Worm (Caenorhabditis elegans) whole organism, L1 larva: ENCODE data around the gene ncs-3.
A peak's percentile ranks its signal among the peaks of the same experiment; 100 is the strongest.

Experiments used
- F16B12.6 ChIP-seq: fragments of 150-350 bp; optimal IDR thresholded peaks from 2 replicates; lab custom pipeline; 2014; ENCODE audit warnings: missing biosample characterization, missing genetic modification characterization
- aly-2 ChIP-seq: fragments of 150-350 bp; optimal IDR thresholded peaks from 2 replicates; lab custom pipeline; 2014; ENCODE audit warnings: missing biosample characterization, missing genetic modification characterization
- ceh-63 ChIP-seq: fragments of 200-800 bp; sonication (Bioruptor generic); optimal IDR thresholded peaks from 2 replicates; lab custom pipeline; 2018; ENCODE audit warnings: mild to moderate bottlenecking, missing genetic modification characterization, missing compliant biosample characterization
- ceh-8 ChIP-seq: fragments of 200-800 bp; sonication (Bioruptor generic); optimal IDR thresholded peaks from 2 replicates; lab custom pipeline; 2018; ENCODE audit warnings: mild to moderate bottlenecking, missing genetic modification characterization, moderate library complexity, missing compliant biosample characterization
- dsc-1 ChIP-seq: sonication (generic microtip); optimal IDR thresholded peaks from 2 replicates; lab custom pipeline; 2016; ENCODE audit warnings: mild to moderate bottlenecking, missing genetic modification characterization, missing compliant biosample characterization
- efl-3 ChIP-seq: fragments of 200-800 bp; sonication (Bioruptor generic); optimal IDR thresholded peaks from 2 replicates; lab custom pipeline; 2018; ENCODE audit warnings: mild to moderate bottlenecking, missing genetic modification characterization, missing compliant biosample characterization
- egl-13 ChIP-seq: sonication (generic microtip); optimal IDR thresholded peaks from 2 replicates; lab custom pipeline; 2016; ENCODE audit warnings: missing genotype, missing genetic modification reagents, missing genetic modification characterization, missing compliant biosample characterization
- egl-27 ChIP-seq, 2 experiments: fragments of 150-350 bp in 1 of 2; sonication (generic microtip); optimal IDR thresholded peaks; 3 replicates each; lab custom pipeline; 2017 to 2018; ENCODE audit warnings: missing biosample characterization in 2 of 2, missing genetic modification characterization in 2 of 2, missing genetic modification reagents in 2 of 2
- elt-3 ChIP-seq, 6 experiments: fragments of 150-350 bp in 1 of 6; sonication (generic microtip); optimal IDR thresholded peaks; 2 replicates each; lab custom pipeline; 2017 to 2018; ENCODE audit warnings: missing biosample characterization in 6 of 6, missing genetic modification characterization in 6 of 6, inconsistent platforms in 1 of 6
- fkh-10 ChIP-seq: sonication (generic microtip); optimal IDR thresholded peaks from 2 replicates; lab custom pipeline; 2017; ENCODE audit warnings: missing biosample characterization, missing genetic modification reagents, missing genetic modification characterization
- fkh-8 ChIP-seq: sonication (generic microtip); optimal IDR thresholded peaks from 2 replicates; lab custom pipeline; 2016; ENCODE audit warnings: mild to moderate bottlenecking, missing genetic modification characterization, missing compliant biosample characterization
- fos-1 ChIP-seq: fragments of 150-350 bp; optimal IDR thresholded peaks from 2 replicates; lab custom pipeline; 2014; ENCODE audit warnings: missing biosample characterization, missing genetic modification characterization
- grh-1 ChIP-seq: fragments of 200-800 bp; sonication (Bioruptor generic); IDR thresholded peaks from 2 replicates; pipeline ENCODE4 v1.3.6; 2022; ENCODE audit warnings: missing genetic modification reagents, missing genetic modification characterization, missing compliant biosample characterization
- hlh-4 ChIP-seq: sonication (generic microtip); optimal IDR thresholded peaks from 2 replicates; lab custom pipeline; 2016; ENCODE audit warnings: mild to moderate bottlenecking, missing genetic modification characterization, missing compliant biosample characterization
- hpl-2 ChIP-seq: fragments of 150-350 bp; optimal IDR thresholded peaks from 2 replicates; lab custom pipeline; 2014; ENCODE audit warnings: missing biosample characterization, missing genetic modification reagents, missing genetic modification characterization
- jun-1 ChIP-seq: fragments of 150-350 bp; optimal IDR thresholded peaks from 2 replicates; lab custom pipeline; 2014; ENCODE audit warnings: missing biosample characterization, missing genetic modification reagents, missing genetic modification characterization
- lin-13 ChIP-seq: fragments of 150-350 bp; optimal IDR thresholded peaks from 2 replicates; lab custom pipeline; 2014; ENCODE audit warnings: missing biosample characterization, missing genetic modification reagents, missing genetic modification characterization
- lin-14 ChIP-seq: fragments of 200-800 bp; sonication (Bioruptor generic); optimal IDR thresholded peaks from 2 replicates; lab custom pipeline; 2018; ENCODE audit warnings: mild to moderate bottlenecking, missing genetic modification characterization, moderate library complexity, missing compliant biosample characterization
- lin-39 ChIP-seq: fragments of 150-350 bp; optimal IDR thresholded peaks from 2 replicates; lab custom pipeline; 2014; ENCODE audit warnings: missing biosample characterization, missing genetic modification reagents, missing genetic modification characterization
- lsy-2 ChIP-seq, 2 experiments: fragments of 150-350 bp; optimal IDR thresholded peaks; 2 replicates each; lab custom pipeline; 2014; ENCODE audit warnings: missing biosample characterization in 2 of 2, missing genetic modification characterization in 2 of 2
- mef-2 ChIP-seq: fragments of 150-350 bp; optimal IDR thresholded peaks from 2 replicates; lab custom pipeline; 2014; ENCODE audit warnings: missing biosample characterization, missing genetic modification characterization
- nhr-12 ChIP-seq: sonication (generic microtip); optimal IDR thresholded peaks from 2 replicates; lab custom pipeline; 2017; ENCODE audit warnings: missing biosample characterization, missing genetic modification characterization
- nhr-237 ChIP-seq: fragments of 150-350 bp; optimal IDR thresholded peaks from 2 replicates; lab custom pipeline; 2014; ENCODE audit warnings: missing biosample characterization, missing genetic modification characterization
- nhr-47 ChIP-seq: sonication (generic microtip); optimal IDR thresholded peaks from 2 replicates; lab custom pipeline; 2016; ENCODE audit warnings: mild to moderate bottlenecking, missing genetic modification characterization, moderate library complexity, missing compliant biosample characterization
- nhr-71 ChIP-seq: sonication (generic microtip); optimal IDR thresholded peaks from 2 replicates; lab custom pipeline; 2016; ENCODE audit warnings: mild to moderate bottlenecking, missing genetic modification characterization, moderate library complexity, missing compliant biosample characterization
- nhr-76 ChIP-seq: sonication (generic microtip); optimal IDR thresholded peaks from 2 replicates; lab custom pipeline; 2017; ENCODE audit warnings: missing biosample characterization, missing genetic modification characterization
- nhr-84 ChIP-seq: sonication (generic microtip); optimal IDR thresholded peaks from 2 replicates; lab custom pipeline; 2017; ENCODE audit warnings: missing biosample characterization, missing genetic modification characterization
- pag-3 ChIP-seq: sonication (generic microtip); optimal IDR thresholded peaks from 2 replicates; lab custom pipeline; 2017; ENCODE audit warnings: missing genetic modification characterization, mild to moderate bottlenecking, missing compliant biosample characterization, antibody characterized with exemption, borderline replicate concordance; ENCODE audit not compliant: insufficient read depth
- rnt-1 ChIP-seq: sonication (generic microtip); optimal IDR thresholded peaks from 2 replicates; lab custom pipeline; 2016; ENCODE audit warnings: mild to moderate bottlenecking, missing genetic modification characterization, moderate library complexity, missing compliant biosample characterization
- skn-1 ChIP-seq: fragments of 150-350 bp; optimal IDR thresholded peaks from 2 replicates; lab custom pipeline; 2014; ENCODE audit warnings: missing biosample characterization, missing genetic modification characterization
- sox-4 ChIP-seq: sonication (generic microtip); optimal IDR thresholded peaks from 2 replicates; lab custom pipeline; 2016; ENCODE audit warnings: missing genetic modification characterization, missing compliant biosample characterization
- sptf-1 ChIP-seq: fragments of 150-350 bp; optimal IDR thresholded peaks from 2 replicates; lab custom pipeline; 2014; ENCODE audit warnings: missing biosample characterization, missing genetic modification characterization
- swsn-7 ChIP-seq: sonication (generic microtip); optimal IDR thresholded peaks from 2 replicates; lab custom pipeline; 2016; ENCODE audit warnings: missing genetic modification characterization, missing compliant biosample characterization
- tbx-2 ChIP-seq: sonication (generic microtip); optimal IDR thresholded peaks from 2 replicates; lab custom pipeline; 2016; ENCODE audit warnings: missing genetic modification characterization, missing compliant biosample characterization
- vab-15 ChIP-seq: sonication (generic microtip); optimal IDR thresholded peaks from 2 replicates; lab custom pipeline; 2017; ENCODE audit warnings: missing genotype, mild to moderate bottlenecking, missing genetic modification characterization, missing compliant biosample characterization
- xbp-1 ChIP-seq: sonication (generic microtip); optimal IDR thresholded peaks from 2 replicates; lab custom pipeline; 2016; ENCODE audit warnings: missing genetic modification characterization, missing compliant biosample characterization
- zag-1 ChIP-seq: fragments of 150-350 bp; optimal IDR thresholded peaks from 2 replicates; lab custom pipeline; 2014; ENCODE audit warnings: missing biosample characterization, missing genetic modification characterization
- ztf-11 ChIP-seq, 2 experiments: sonication (generic microtip); optimal IDR thresholded peaks; 2 replicates each; lab custom pipeline; 2016 to 2017; ENCODE audit warnings: missing genetic modification characterization in 2 of 2, missing biosample characterization in 1 of 2, missing compliant biosample characterization in 1 of 2
- ztf-4 ChIP-seq: fragments of 150-350 bp; optimal IDR thresholded peaks from 2 replicates; lab custom pipeline; 2014; ENCODE audit warnings: missing biosample characterization, missing genetic modification characterization

Gene ncs-3

DNA sequence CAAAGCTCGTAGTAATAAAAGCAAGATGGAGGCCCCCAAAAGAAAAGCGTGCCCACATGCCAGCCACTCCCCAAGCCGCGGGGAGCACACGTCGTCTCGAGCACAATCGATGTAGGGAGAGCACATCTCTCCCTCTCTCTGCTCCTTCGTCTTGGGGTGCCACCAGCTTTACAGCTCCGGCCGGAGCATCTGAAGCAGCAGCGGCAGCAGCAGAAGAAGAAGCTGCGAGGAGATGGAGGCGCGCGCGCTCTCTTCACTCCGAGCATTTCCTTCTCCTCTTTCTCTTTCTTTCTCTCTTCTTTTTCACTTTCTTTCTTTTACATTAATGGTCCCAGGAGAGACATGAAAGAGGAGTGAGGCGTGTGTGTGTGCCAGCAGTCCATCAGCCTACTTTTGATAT, 10.2 kb downstream of the ncs-3 start (continued):
- peak; percentile 36 for TF ChIP-seq egl-13 (tag; lab: Kevin White, UChicago)
- no peak for TF ChIP-seq nhr-237 (tag; lab: Kevin White, UChicago)
- TF ChIP-seq nhr-47 (tag; lab: Kevin White, UChicago) = peak; percentile 70
- no peak for TF ChIP-seq nhr-76 (tag; lab: Kevin White, UChicago)
- peak; percentile 11 for TF ChIP-seq jun-1 (tag; lab: Kevin White, UChicago)
- peak; percentile 66 for TF ChIP-seq ceh-8 (GFP tag; lab: Kevin White, UChicago)
- no peak for TF ChIP-seq efl-3
- TF ChIP-seq ztf-11 (tag; optimal IDR thresholded peaks at IDR 0.05; lab: Kevin White, UChicago) = peak in 1 of 2 experiments; percentile 17
- peak; percentile 62 for TF ChIP-seq swsn-7 (tag; lab: Kevin White, UChicago)
- TF ChIP-seq pag-3 = no peak
- no peak for TF ChIP-seq vab-15 (tag; lab: Kevin White, UChicago)
- TF ChIP-seq lin-39 (tag; lab: Kevin White, UChicago) = no peak
- TF ChIP-seq zag-1 = no peak
- TF ChIP-seq lin-14 (GFP tag; lab: Kevin White, UChicago) = peak; percentile 91
- TF ChIP-seq lin-13 = no peak
- TF ChIP-seq hpl-2 (GFP tag; lab: Kevin White, UChicago) = no peak
- TF ChIP-seq fkh-8 (tag; lab: Kevin White, UChicago) = peak; percentile 66
- TF ChIP-seq ztf-4 (tag; lab: Kevin White, UChicago) = peak; percentile 22

DNA sequence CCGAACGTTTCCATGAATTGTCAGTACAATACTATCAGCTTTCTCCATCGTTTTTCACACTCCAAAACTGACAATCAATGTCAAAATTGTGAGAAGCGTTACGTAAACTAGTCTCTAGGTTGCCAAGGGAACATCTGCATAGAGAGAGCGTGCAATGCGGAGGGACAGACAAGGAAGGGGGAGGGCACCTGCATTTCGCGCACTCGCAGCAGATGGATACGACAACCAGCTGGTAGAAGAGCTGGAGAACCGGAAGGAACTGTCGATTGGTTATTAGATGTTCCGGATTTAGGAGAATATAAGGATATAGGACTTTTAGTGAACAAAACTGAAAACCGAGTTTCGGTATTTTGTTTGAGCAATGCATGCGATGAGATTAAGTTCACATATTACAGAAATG, 15.1 kb downstream of the ncs-3 start, which contains the start of gene mksr-1:
TSS of gene mksr-1 (minus strand) at position 144 of the 400 bp plus-strand sequence.
- TF ChIP-seq tbx-2 (tag; lab: Kevin White, UChicago) = no peak
- no peak for TF ChIP-seq fkh-10 (GFP tag; lab: Kevin White, UChicago)
- TF ChIP-seq F16B12.6 (tag; lab: Kevin White, UChicago) = no peak
- no peak for TF ChIP-seq aly-2 (tag; lab: Kevin White, UChicago)
- TF ChIP-seq hlh-4 (tag; lab: Kevin White, UChicago) = no peak
- TF ChIP-seq sptf-1 (tag; lab: Kevin White, UChicago) = no peak
- no peak for TF ChIP-seq nhr-84 (tag; lab: Kevin White, UChicago)
- no peak for TF ChIP-seq nhr-76 (tag; lab: Kevin White, UChicago)

ce11 chrX:1072152-1072551, 18.3 kb downstream of the ncs-3 start, which contains the start of gene lim-6:
Gene lim-6, plus strand, starts transcription at chrX:1072452.
- TF ChIP-seq ceh-63 (GFP tag; lab: Kevin White, UChicago) (no peak), ztf-11 (tag; optimal IDR thresholded peaks at IDR 0.05; lab: Kevin White, UChicago) (no peak), sox-4 (tag; lab: Kevin White, UChicago) (no peak), mef-2 (no peak), nhr-76 (tag; lab: Kevin White, UChicago) (no peak), xbp-1 (no peak)

DNA sequence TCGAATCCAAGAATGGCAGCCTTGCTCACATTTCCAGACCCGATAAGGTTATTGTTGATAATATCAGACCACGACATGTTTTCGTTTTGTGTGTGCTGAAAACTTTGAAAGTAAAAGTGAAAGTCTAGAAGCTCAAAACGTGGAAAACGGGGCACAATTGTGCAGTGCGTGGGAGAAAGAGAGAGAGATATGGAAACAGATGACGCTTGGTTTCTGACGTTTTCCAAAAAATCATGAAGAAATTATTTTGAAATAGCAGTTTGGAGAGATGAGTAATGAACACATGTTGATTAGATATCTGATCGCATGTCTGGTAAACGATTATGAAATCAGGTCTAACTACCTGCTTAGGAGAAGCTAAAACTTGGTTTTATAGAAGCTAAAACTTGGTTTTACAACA, 26.7 kb downstream of the ncs-3 start, which contains the start of gene pfn-3:
TSS of gene pfn-3 (minus strand) at position 101 of the 400 bp plus-strand sequence.
- TF ChIP-seq fkh-10 (GFP tag; lab: Kevin White, UChicago) (no peak), rnt-1 (tag; lab: Kevin White, UChicago) (peak; percentile 27), lin-14 (GFP tag; lab: Kevin White, UChicago) (peak; percentile 34), tbx-2 (tag; lab: Kevin White, UChicago) (no peak), pag-3 (peak; percentile 35), skn-1 (peak; percentile 74), nhr-71 (tag; lab: Kevin White, UChicago) (peak; percentile 45), dsc-1 (peak; percentile 1), fos-1 (no peak), elt-3 (tag; optimal IDR thresholded peaks at IDR 0.05; lab: Kevin White, UChicago) (no peak), hlh-4 (tag; lab: Kevin White, UChicago) (no peak), nhr-12 (no peak), lsy-2 (tag; optimal IDR thresholded peaks at IDR 0.05; lab: Kevin White, UChicago) (peak in 1 of 2 experiments; percentile 24), grh-1 (no peak), egl-27 (tag; optimal IDR thresholded peaks at IDR 0.05; lab: Kevin White, UChicago) (no peak)
